Fruit fly (Drosophila melanogaster): ENCODE data around the gene Rpt2.

- TF ChIP-seq EcR (GFP tag; optimal IDR thresholded peaks at IDR 0.05) (no peak), CG8478 (optimal IDR thresholded peaks at IDR 0.05) (no peak), psq (optimal IDR thresholded peaks at IDR 0.05) (no peak), pan (optimal IDR thresholded peaks at IDR 0.05) (no peak)
These were observed 11.2 kb upstream of the Rpt2 start for dm6 chr3R:23942550-23942949.

Measured in whole organism.